Worm (Caenorhabditis elegans) whole organism, early embryonic: ENCODE data around the gene F21C10.4.

Source experiments
- B0310.2 ChIP-seq: sonication (generic microtip); optimal IDR thresholded peaks from 2 replicates; lab custom pipeline; 2016; ENCODE audit warnings: mild to moderate bottlenecking, missing genetic modification characterization, missing compliant biosample characterization
- F13C5.2 ChIP-seq: sonication (generic microtip); optimal IDR thresholded peaks from 2 replicates; lab custom pipeline; 2017; ENCODE audit warnings: mild to moderate bottlenecking, missing genetic modification characterization, inconsistent platforms, missing compliant biosample characterization
- aly-1 ChIP-seq: sonication (generic microtip); optimal IDR thresholded peaks from 2 replicates; lab custom pipeline; 2016; ENCODE audit warnings: missing genetic modification characterization, missing compliant biosample characterization
- ama-1 ChIP-seq: fragments of 150-350 bp; optimal IDR thresholded peaks from 2 replicates; lab custom pipeline; 2014
- ceh-13 ChIP-seq: fragments of 200-800 bp; sonication (Bioruptor generic); optimal IDR thresholded peaks from 2 replicates; lab custom pipeline; 2018; ENCODE audit warnings: mild to moderate bottlenecking, missing genetic modification characterization, missing compliant biosample characterization
- ceh-36 ChIP-seq: sonication (generic microtip); optimal IDR thresholded peaks from 2 replicates; lab custom pipeline; 2016; ENCODE audit warnings: missing genetic modification characterization, inconsistent platforms, missing compliant biosample characterization
- ets-7 ChIP-seq: sonication (generic microtip); optimal IDR thresholded peaks from 2 replicates; lab custom pipeline; 2016; ENCODE audit warnings: missing genotype, missing genetic modification characterization, missing compliant biosample characterization
- flt-1 ChIP-seq: fragments of 200-800 bp; sonication (Bioruptor generic); IDR thresholded peaks from 2 replicates; pipeline ENCODE4 v1.3.6; 2022; ENCODE audit warnings: missing genetic modification characterization, missing compliant biosample characterization
- hmbx-1 ChIP-seq: sonication (generic microtip); optimal IDR thresholded peaks from 2 replicates; lab custom pipeline; 2016; ENCODE audit warnings: mild to moderate bottlenecking, missing genetic modification characterization, missing compliant biosample characterization
- hmg-4 ChIP-seq: fragments of 200-800 bp; sonication (Bioruptor generic); optimal IDR thresholded peaks from 2 replicates; lab custom pipeline; 2018; ENCODE audit warnings: mild to moderate bottlenecking, missing genetic modification characterization, missing compliant biosample characterization
- hnd-1 ChIP-seq: sonication (generic microtip); optimal IDR thresholded peaks from 2 replicates; lab custom pipeline; 2016; ENCODE audit warnings: missing genetic modification characterization, missing compliant biosample characterization
- pes-1 ChIP-seq: fragments of 200-800 bp; sonication (Bioruptor generic); IDR thresholded peaks from 2 replicates; pipeline ENCODE4 v1.3.6; 2022; ENCODE audit warnings: missing genetic modification reagents, missing genetic modification characterization, missing compliant biosample characterization
- scrt-1 ChIP-seq: fragments of 200-800 bp; sonication (Bioruptor generic); IDR thresholded peaks from 2 replicates; pipeline ENCODE4 v1.3.6; 2022; ENCODE audit warnings: missing genetic modification characterization, missing compliant biosample characterization
- sea-1 ChIP-seq: fragments of 200-800 bp; sonication (Bioruptor generic); conservative IDR thresholded peaks from 2 replicates; pipeline ENCODE4 v1.3.6; 2022; ENCODE audit warnings: missing genetic modification characterization, missing compliant biosample characterization
- tbx-11 ChIP-seq: fragments of 200-800 bp; sonication (Bioruptor generic); IDR thresholded peaks from 2 replicates; pipeline ENCODE4 v1.3.6; 2022; ENCODE audit warnings: missing genetic modification characterization, missing compliant biosample characterization
- tbx-37 ChIP-seq: fragments of 200-800 bp; sonication (Bioruptor generic); conservative IDR thresholded peaks from 2 replicates; pipeline ENCODE4 v1.3.6; 2022; ENCODE audit warnings: missing genetic modification reagents, missing genetic modification characterization, missing compliant biosample characterization
- tra-4 ChIP-seq: sonication (generic microtip); optimal IDR thresholded peaks from 2 replicates; lab custom pipeline; 2017; ENCODE audit warnings: missing genetic modification characterization, missing compliant biosample characterization

F21C10.4 gene

ce11 chrV:9157597-9157996 lies 31.2 kb downstream of the F21C10.4 start:
- TF ChIP-seq tbx-37 (GFP tag; lab: Robert Waterston, UW), result no peak
- no peak for TF ChIP-seq tra-4
- no peak for TF ChIP-seq ceh-36
- no peak for TF ChIP-seq B0310.2
- TF ChIP-seq ama-1 (lab: Kevin White, UChicago), result no peak
- TF ChIP-seq hnd-1 (tag; lab: Kevin White, UChicago), result no peak
- TF ChIP-seq hmbx-1 (tag; lab: Kevin White, UChicago), result no peak
- no peak for TF ChIP-seq ceh-13 (GFP tag; lab: Kevin White, UChicago)

- TF ChIP-seq tra-4 (no peak), ceh-13 (GFP tag; lab: Kevin White, UChicago) (no peak), scrt-1 (no peak), aly-1 (tag; lab: Kevin White, UChicago) (no peak), F13C5.2 (tag; lab: Kevin White, UChicago) (no peak), tbx-37 (GFP tag; lab: Robert Waterston, UW) (no peak), hmbx-1 (tag; lab: Kevin White, UChicago) (no peak), ets-7 (tag; lab: Kevin White, UChicago) (no peak), flt-1 (GFP tag; lab: Robert Waterston, UW) (no peak), sea-1 (GFP tag; lab: Robert Waterston, UW) (no peak), hmg-4 (GFP tag; lab: Kevin White, UChicago) (no peak), hnd-1 (tag; lab: Kevin White, UChicago) (no peak), ama-1 (lab: Kevin White, UChicago) (no peak), ceh-36 (no peak)
Measured at ce11 chrV:9160224-9160886, 33.9 kb downstream of the F21C10.4 start, which contains the start of gene col-144. TSS of gene col-144 (minus strand) at chrV:9160642.

- TF ChIP-seq hmbx-1 (tag; lab: Kevin White, UChicago), result no peak
- no peak for TF ChIP-seq ceh-36
- TF ChIP-seq hmg-4 (GFP tag; lab: Kevin White, UChicago), result no peak
- TF ChIP-seq tbx-11 (GFP tag; lab: Robert Waterston, UW), result no peak
- no peak for TF ChIP-seq tra-4
- no peak for TF ChIP-seq pes-1 (GFP tag; lab: Robert Waterston, UW)
- no peak for TF ChIP-seq ets-7 (tag; lab: Kevin White, UChicago)
- no peak for TF ChIP-seq scrt-1
Measured at ce11 chrV:9162118-9162729, 35.8 kb downstream of the F21C10.4 start.

- TF ChIP-seq ets-7 (tag; lab: Kevin White, UChicago), result no peak
- TF ChIP-seq ceh-36, result no peak
- TF ChIP-seq B0310.2, result no peak
- TF ChIP-seq tbx-11 (GFP tag; lab: Robert Waterston, UW), result no peak
- TF ChIP-seq tra-4, result no peak
Measured at ce11 chrV:9162955-9163468, 36.6 kb downstream of the F21C10.4 start, which contains the start of gene col-145. TSS of gene col-145 (minus strand) at chrV:9163005.

- TF ChIP-seq pes-1 (GFP tag; lab: Robert Waterston, UW) (no peak), flt-1 (GFP tag; lab: Robert Waterston, UW) (no peak), ceh-36 (no peak), scrt-1 (no peak), ama-1 (lab: Kevin White, UChicago) (no peak), ets-7 (tag; lab: Kevin White, UChicago) (no peak), ceh-13 (GFP tag; lab: Kevin White, UChicago) (no peak), aly-1 (tag; lab: Kevin White, UChicago) (no peak), hnd-1 (tag; lab: Kevin White, UChicago) (no peak), hmg-4 (GFP tag; lab: Kevin White, UChicago) (no peak), sea-1 (GFP tag; lab: Robert Waterston, UW) (no peak), F13C5.2 (tag; lab: Kevin White, UChicago) (no peak), B0310.2 (no peak)
Measured at ce11 chrV:9163897-9164296, 37.5 kb downstream of the F21C10.4 start.

ce11 chrV:9165073-9165699 lies 38.8 kb downstream of the F21C10.4 start, which contains the start of gene col-10:
TSS of gene col-10 (minus strand) at chrV:9165307.
- TF ChIP-seq tbx-37 (GFP tag; lab: Robert Waterston, UW), result no peak

- no peak for TF ChIP-seq hmg-4 (GFP tag; lab: Kevin White, UChicago)
- no peak for TF ChIP-seq B0310.2
- no peak for TF ChIP-seq pes-1 (GFP tag; lab: Robert Waterston, UW)
- no peak for TF ChIP-seq sea-1 (GFP tag; lab: Robert Waterston, UW)
- no peak for TF ChIP-seq tbx-11 (GFP tag; lab: Robert Waterston, UW)
- no peak for TF ChIP-seq flt-1 (GFP tag; lab: Robert Waterston, UW)
- no peak for TF ChIP-seq tbx-37 (GFP tag; lab: Robert Waterston, UW)
Measured at ce11 chrV:9166306-9166705, 39.9 kb downstream of the F21C10.4 start.

- no peak for TF ChIP-seq F13C5.2 (tag; lab: Kevin White, UChicago)
- TF ChIP-seq scrt-1, result no peak
- TF ChIP-seq sea-1 (GFP tag; lab: Robert Waterston, UW), result no peak
- TF ChIP-seq pes-1 (GFP tag; lab: Robert Waterston, UW), result no peak
- TF ChIP-seq ceh-13 (GFP tag; lab: Kevin White, UChicago), result no peak
- no peak for TF ChIP-seq flt-1 (GFP tag; lab: Robert Waterston, UW)
- no peak for TF ChIP-seq ama-1 (lab: Kevin White, UChicago)
- TF ChIP-seq B0310.2, result no peak
- no peak for TF ChIP-seq ets-7 (tag; lab: Kevin White, UChicago)
- TF ChIP-seq hmbx-1 (tag; lab: Kevin White, UChicago), result no peak
- no peak for TF ChIP-seq aly-1 (tag; lab: Kevin White, UChicago)
- TF ChIP-seq hmg-4 (GFP tag; lab: Kevin White, UChicago), result no peak
- TF ChIP-seq tbx-11 (GFP tag; lab: Robert Waterston, UW), result no peak
- no peak for TF ChIP-seq tra-4
- TF ChIP-seq hnd-1 (tag; lab: Kevin White, UChicago), result no peak
- TF ChIP-seq tbx-37 (GFP tag; lab: Robert Waterston, UW), result no peak
- TF ChIP-seq ceh-36, result no peak
Measured at ce11 chrV:9168089-9168488, 41.7 kb downstream of the F21C10.4 start, which contains the start of gene B0222.11. TSS of gene B0222.11 (minus strand) at chrV:9168189.
